Worm (Caenorhabditis elegans) whole organism, L2 larva: ENCODE results near the gene Y47D7A.18.
A peak's percentile ranks its signal among the peaks of the same experiment; 100 is the strongest.

Experiments used
- C34F6.9 ChIP-seq: fragments of 150-350 bp; optimal IDR thresholded peaks from 2 replicates; lab custom pipeline; 2014; ENCODE audit warnings: missing biosample characterization, missing genetic modification characterization
- F13H6.1 ChIP-seq: sonication (generic microtip); optimal IDR thresholded peaks from 2 replicates; lab custom pipeline; 2016; ENCODE audit warnings: missing genetic modification characterization, missing compliant biosample characterization
- R02D3.7 ChIP-seq: fragments of 150-350 bp; optimal IDR thresholded peaks from 2 replicates; lab custom pipeline; 2014; ENCODE audit warnings: missing biosample characterization, missing genetic modification characterization
- ZK546.5 ChIP-seq: sonication (generic microtip); optimal IDR thresholded peaks from 2 replicates; lab custom pipeline; 2017; ENCODE audit warnings: missing biosample characterization, missing genetic modification characterization
- alr-1 ChIP-seq: fragments of 150-350 bp; optimal IDR thresholded peaks from 2 replicates; lab custom pipeline; 2014; ENCODE audit warnings: missing biosample characterization, missing genetic modification characterization
- aly-2 ChIP-seq: fragments of 150-350 bp; optimal IDR thresholded peaks from 2 replicates; lab custom pipeline; 2014; ENCODE audit warnings: missing biosample characterization, missing genetic modification characterization
- blmp-1 ChIP-seq: sonication (generic microtip); optimal IDR thresholded peaks from 2 replicates; lab custom pipeline; 2017; ENCODE audit warnings: missing genetic modification characterization, mild to moderate bottlenecking, missing compliant biosample characterization, antibody characterized with exemption, moderate library complexity; ENCODE audit not compliant: insufficient read depth
- ceh-16 ChIP-seq: fragments of 150-350 bp; optimal IDR thresholded peaks from 2 replicates; lab custom pipeline; 2014; ENCODE audit warnings: missing biosample characterization, missing genetic modification characterization
- ceh-82 ChIP-seq: fragments of 150-350 bp; optimal IDR thresholded peaks from 2 replicates; lab custom pipeline; 2014; ENCODE audit warnings: missing biosample characterization, missing genetic modification characterization
- crh-2 ChIP-seq: sonication (generic microtip); optimal IDR thresholded peaks from 2 replicates; lab custom pipeline; 2017; ENCODE audit warnings: missing biosample characterization, missing genetic modification characterization
- dmd-4 ChIP-seq: sonication (generic microtip); optimal IDR thresholded peaks from 2 replicates; lab custom pipeline; 2017; ENCODE audit warnings: missing biosample characterization, missing genetic modification characterization
- egl-27 ChIP-seq: sonication (generic microtip); optimal IDR thresholded peaks from 3 replicates; lab custom pipeline; 2017; ENCODE audit warnings: missing biosample characterization, missing genetic modification reagents, missing genetic modification characterization
- elt-1 ChIP-seq: fragments of 150-350 bp; optimal IDR thresholded peaks from 2 replicates; lab custom pipeline; 2014; ENCODE audit warnings: missing biosample characterization, missing genetic modification characterization
- elt-3 ChIP-seq: sonication (generic microtip); optimal IDR thresholded peaks from 2 replicates; lab custom pipeline; 2017; ENCODE audit warnings: missing biosample characterization, missing genetic modification characterization
- fos-1 ChIP-seq: fragments of 150-350 bp; optimal IDR thresholded peaks from 2 replicates; lab custom pipeline; 2014; ENCODE audit warnings: missing biosample characterization, missing genetic modification characterization
- gmeb-1 ChIP-seq: fragments of 150-350 bp; optimal IDR thresholded peaks from 2 replicates; lab custom pipeline; 2014; ENCODE audit warnings: missing biosample characterization, missing genetic modification characterization
- lin-13 ChIP-seq: fragments of 150-350 bp; optimal IDR thresholded peaks from 2 replicates; lab custom pipeline; 2014; ENCODE audit warnings: missing biosample characterization, missing genetic modification reagents, missing genetic modification characterization
- lin-39 ChIP-seq: fragments of 150-350 bp; optimal IDR thresholded peaks from 2 replicates; lab custom pipeline; 2014; ENCODE audit warnings: missing biosample characterization, missing genetic modification reagents, missing genetic modification characterization
- lsy-2 ChIP-seq, 2 experiments: fragments of 150-350 bp in 1 of 2; sonication (generic microtip) in 1 of 2; optimal IDR thresholded peaks; 2 replicates each; lab custom pipeline; 2014 to 2017; ENCODE audit warnings: missing biosample characterization in 2 of 2, missing genetic modification characterization in 2 of 2
- mab-5 ChIP-seq: fragments of 150-350 bp; optimal IDR thresholded peaks from 2 replicates; lab custom pipeline; 2014; ENCODE audit warnings: missing biosample characterization, missing genetic modification characterization
- mdl-1 ChIP-seq, 2 experiments: fragments of 150-350 bp in 1 of 2; sonication (generic microtip) in 1 of 2; optimal IDR thresholded peaks; 2 replicates each; lab custom pipeline; 2017; ENCODE audit warnings: missing biosample characterization in 2 of 2, missing genetic modification characterization in 2 of 2
- nhr-10 ChIP-seq: sonication (generic microtip); optimal IDR thresholded peaks from 2 replicates; lab custom pipeline; 2017; ENCODE audit warnings: missing biosample characterization, missing genetic modification characterization
- nhr-21 ChIP-seq: fragments of 150-350 bp; optimal IDR thresholded peaks from 2 replicates; lab custom pipeline; 2014; ENCODE audit warnings: missing biosample characterization, missing genetic modification characterization
- nhr-237 ChIP-seq: fragments of 150-350 bp; optimal IDR thresholded peaks from 2 replicates; lab custom pipeline; 2014; ENCODE audit warnings: missing biosample characterization, missing genetic modification characterization
- nhr-25 ChIP-seq: fragments of 150-350 bp; sonication (generic microtip); optimal IDR thresholded peaks from 3 replicates; lab custom pipeline; 2014; ENCODE audit warnings: missing biosample characterization, missing genetic modification characterization
- nhr-6 ChIP-seq: fragments of 150-350 bp; optimal IDR thresholded peaks from 2 replicates; lab custom pipeline; 2014; ENCODE audit warnings: missing biosample characterization, missing genetic modification characterization
- nhr-77 ChIP-seq: fragments of 150-350 bp; optimal IDR thresholded peaks from 2 replicates; lab custom pipeline; 2014; ENCODE audit warnings: missing biosample characterization, missing genetic modification characterization
- peb-1 ChIP-seq: fragments of 150-350 bp; optimal IDR thresholded peaks from 2 replicates; lab custom pipeline; 2014; ENCODE audit warnings: missing biosample characterization, missing genetic modification characterization
- sem-4 ChIP-seq: fragments of 150-350 bp; optimal IDR thresholded peaks from 2 replicates; lab custom pipeline; 2014; ENCODE audit warnings: missing biosample characterization, missing genetic modification reagents, missing genetic modification characterization
- skn-1 ChIP-seq: sonication (generic microtip); optimal IDR thresholded peaks from 2 replicates; lab custom pipeline; 2017; ENCODE audit warnings: missing biosample characterization, missing genetic modification characterization
- sma-3 ChIP-seq: sonication (generic microtip); optimal IDR thresholded peaks from 2 replicates; lab custom pipeline; 2016; ENCODE audit warnings: missing genetic modification reagents, missing genetic modification characterization, missing compliant biosample characterization
- snpc-4 ChIP-seq: fragments of 150-350 bp; optimal IDR thresholded peaks from 2 replicates; lab custom pipeline; 2014; ENCODE audit warnings: missing biosample characterization, missing genetic modification characterization
- unc-39 ChIP-seq: fragments of 150-350 bp; optimal IDR thresholded peaks from 2 replicates; lab custom pipeline; 2014; ENCODE audit warnings: missing biosample characterization, missing genetic modification characterization
- unc-62 ChIP-seq: fragments of 150-350 bp; optimal IDR thresholded peaks from 2 replicates; lab custom pipeline; 2014; ENCODE audit warnings: missing biosample characterization, missing genetic modification reagents, missing genetic modification characterization
- ztf-1 ChIP-seq: fragments of 200-800 bp; sonication (Bioruptor generic); conservative IDR thresholded peaks from 2 replicates; pipeline ENCODE4 v1.3.6; 2022; ENCODE audit warnings: missing genetic modification characterization, missing compliant biosample characterization
- ztf-11 ChIP-seq: sonication (generic microtip); optimal IDR thresholded peaks from 2 replicates; lab custom pipeline; 2017; ENCODE audit warnings: missing biosample characterization, missing genetic modification characterization

The Y47D7A.18 gene

ce11 chrV:4382298-4382697, 34.3 kb downstream of the Y47D7A.18 start, which contains the start of gene F13A2.1:
TSS of gene F13A2.1 (minus strand) at chrV:4382398.
- TF ChIP-seq ztf-11 (tag; lab: Kevin White, UChicago): no peak
- no peak for TF ChIP-seq nhr-25 (tag; lab: Kevin White, UChicago)
- no peak for TF ChIP-seq peb-1

ce11 chrV:4377622-4378021, 39.0 kb downstream of the Y47D7A.18 start, which contains the start of gene F32D1.8:
TSS of gene F32D1.8 (minus strand) at chrV:4377722.
- no peak for TF ChIP-seq blmp-1
- TF ChIP-seq nhr-6 (tag; lab: Kevin White, UChicago): no peak
- TF ChIP-seq nhr-25 (tag; lab: Kevin White, UChicago): no peak
- TF ChIP-seq sma-3 (GFP tag; lab: Kevin White, UChicago): no peak
- no peak for TF ChIP-seq lsy-2 (tag; optimal IDR thresholded peaks at IDR 0.05; lab: Kevin White, UChicago)
- no peak for TF ChIP-seq nhr-237 (tag; lab: Kevin White, UChicago)
- TF ChIP-seq unc-62: no peak
- no peak for TF ChIP-seq nhr-77 (tag; lab: Kevin White, UChicago)
- TF ChIP-seq lin-13: no peak
- TF ChIP-seq, all 48 proteins: peak for 0

- TF ChIP-seq elt-1 (no peak), ztf-11 (tag; lab: Kevin White, UChicago) (no peak), ceh-82 (tag; lab: Kevin White, UChicago) (no peak), lsy-2 (tag; optimal IDR thresholded peaks at IDR 0.05; lab: Kevin White, UChicago) (no peak), sma-3 (GFP tag; lab: Kevin White, UChicago) (no peak), blmp-1 (no peak), snpc-4 (no peak), sem-4 (tag; lab: Kevin White, UChicago) (no peak), egl-27 (tag; lab: Kevin White, UChicago) (no peak), nhr-10 (tag; lab: Kevin White, UChicago) (no peak), mdl-1 (tag; optimal IDR thresholded peaks at IDR 0.05; lab: Kevin White, UChicago) (no peak), unc-39 (tag; lab: Kevin White, UChicago) (no peak)
These were observed 40.6 kb downstream of the Y47D7A.18 start, which contains the start of gene F32D1.7 for ce11 chrV:4375807-4376564. TSS of gene F32D1.7 (minus strand) at chrV:4376173.

DNA sequence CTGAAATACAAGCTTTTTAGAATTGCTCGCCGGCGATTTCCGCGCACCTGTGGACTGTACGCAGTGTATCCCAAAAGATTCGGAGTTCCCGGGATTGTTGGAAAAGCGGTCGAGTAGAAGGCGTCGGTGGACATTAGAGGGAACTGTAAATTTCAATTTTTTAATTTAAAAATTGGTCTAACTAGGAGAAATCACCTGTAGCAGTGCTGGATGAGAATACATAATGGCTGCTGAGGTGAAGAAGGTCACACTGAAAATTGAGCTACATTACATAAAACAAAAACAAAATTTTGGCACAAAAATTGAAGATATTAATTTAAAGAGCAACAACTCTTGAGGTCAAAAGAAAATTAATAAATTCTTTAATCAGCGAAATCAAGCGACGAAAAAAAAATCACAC, 42.0 kb downstream of the Y47D7A.18 start, which contains the start of gene neg-1:
Gene neg-1, minus strand, starts transcription at position 250 of the 400 bp plus-strand sequence.
- TF ChIP-seq ceh-16 (tag; lab: Kevin White, UChicago): no peak
- TF ChIP-seq sma-3 (GFP tag; lab: Kevin White, UChicago): no peak
- no peak for TF ChIP-seq lin-39
- TF ChIP-seq mdl-1 (tag; optimal IDR thresholded peaks at IDR 0.05; lab: Kevin White, UChicago): no peak
- no peak for TF ChIP-seq unc-62
- TF ChIP-seq snpc-4: no peak
- TF ChIP-seq nhr-237 (tag; lab: Kevin White, UChicago): no peak
- no peak for TF ChIP-seq lin-13
- no peak for TF ChIP-seq dmd-4 (tag; lab: Kevin White, UChicago)
- TF ChIP-seq blmp-1: no peak
- no peak for TF ChIP-seq nhr-21 (tag; lab: Kevin White, UChicago)

DNA sequence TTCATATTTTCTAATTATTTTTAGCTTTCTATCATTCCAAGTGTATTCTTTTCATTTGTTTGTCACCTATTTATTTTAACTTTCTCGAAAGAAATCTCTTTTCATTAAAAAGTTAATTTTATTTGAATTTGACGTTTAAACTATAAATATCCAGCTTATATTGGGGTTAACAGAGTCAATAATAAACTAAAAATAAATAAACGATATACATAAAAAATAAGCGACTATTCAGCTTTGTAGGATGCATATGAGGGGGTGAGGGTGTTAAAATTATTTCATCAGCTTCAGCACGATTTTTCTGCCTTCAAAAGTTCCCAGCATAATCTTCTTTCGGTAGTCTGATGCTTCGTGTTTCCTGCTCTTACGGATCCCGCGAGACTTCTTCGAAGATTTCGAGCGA, 43.0 kb downstream of the Y47D7A.18 start:
- TF ChIP-seq C34F6.9 (tag; lab: Kevin White, UChicago): no peak
- no peak for TF ChIP-seq dmd-4 (tag; lab: Kevin White, UChicago)
- no peak for TF ChIP-seq aly-2 (tag; lab: Kevin White, UChicago)
- TF ChIP-seq, all 48 proteins: peak for 0

DNA sequence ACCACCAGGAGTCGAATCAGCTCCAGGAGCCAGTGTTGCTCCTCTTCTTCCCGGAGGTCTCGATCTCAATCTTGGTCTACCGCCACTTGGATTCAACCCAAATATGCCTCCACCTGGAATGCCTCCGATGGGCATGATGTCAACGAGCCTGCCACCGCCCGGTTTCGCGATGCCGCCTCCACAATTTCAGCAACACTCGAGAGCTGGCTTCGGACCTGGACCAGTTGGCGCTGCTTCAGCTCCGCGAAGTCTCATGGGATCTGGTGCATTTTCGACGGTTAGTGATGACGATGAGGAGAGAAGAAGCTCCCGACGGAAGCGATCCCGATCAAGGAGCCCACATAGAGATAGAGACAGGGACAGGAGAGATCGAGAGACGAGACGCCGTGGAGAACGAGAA, 43.6 kb downstream of the Y47D7A.18 start:
- TF ChIP-seq nhr-21 (tag; lab: Kevin White, UChicago): no peak

DNA sequence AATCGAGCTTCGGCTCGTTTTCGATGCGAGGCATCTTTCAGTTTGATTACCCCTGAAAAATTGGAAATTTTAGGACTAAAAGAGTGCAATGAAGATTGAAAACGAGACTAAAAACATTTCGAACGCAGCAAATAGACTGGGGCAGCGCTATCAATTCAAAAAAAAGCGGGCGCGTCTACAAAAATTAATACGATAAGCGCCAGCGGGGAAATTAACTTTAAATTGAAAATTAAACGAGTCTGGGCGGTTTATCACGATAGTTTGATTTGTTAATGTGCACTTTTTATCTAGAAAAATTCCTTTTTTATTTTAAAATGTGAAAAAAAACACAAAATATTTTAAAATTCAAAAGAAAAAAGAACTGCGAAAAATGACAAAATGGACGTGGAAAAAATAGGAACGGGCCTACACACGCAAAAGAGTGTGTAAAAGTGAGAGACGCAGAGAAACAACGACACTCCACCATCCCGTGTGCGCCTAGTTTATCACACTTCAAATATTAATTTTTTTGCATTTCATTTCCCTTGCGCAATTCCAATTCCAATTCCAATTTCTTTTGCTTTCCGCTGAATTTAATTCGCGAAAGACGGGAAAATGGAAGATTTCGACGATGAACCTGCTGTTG, 45.2 kb downstream of the Y47D7A.18 start, which contains the start of the genes gmpr-1 and fipp-1:
Gene gmpr-1, minus strand, starts transcription at position 75 of the 625 bp plus-strand sequence.
Gene fipp-1, plus strand, starts transcription at position 499 of the 625 bp plus-strand sequence.
- TF ChIP-seq C34F6.9 (tag; lab: Kevin White, UChicago): peak; percentile 60
- TF ChIP-seq R02D3.7 (tag; lab: Kevin White, UChicago): no peak
- no peak for TF ChIP-seq fos-1 (tag; lab: Kevin White, UChicago)
- no peak for TF ChIP-seq peb-1
- peak; percentile 39 for TF ChIP-seq mab-5
- TF ChIP-seq lsy-2 (tag; optimal IDR thresholded peaks at IDR 0.05; lab: Kevin White, UChicago): peak; percentile 40 to 77
- peak; percentile 65 for TF ChIP-seq crh-2
- no peak for TF ChIP-seq alr-1 (tag; lab: Kevin White, UChicago)
- TF ChIP-seq skn-1 (tag; lab: Kevin White, UChicago): no peak
- no peak for TF ChIP-seq mdl-1 (tag; optimal IDR thresholded peaks at IDR 0.05; lab: Kevin White, UChicago)
- peak; percentile 40 for TF ChIP-seq F13H6.1 (tag; lab: Kevin White, UChicago)
- TF ChIP-seq ceh-16 (tag; lab: Kevin White, UChicago): no peak
- no peak for TF ChIP-seq ztf-1
- peak; percentile 27 for TF ChIP-seq egl-27 (tag; lab: Kevin White, UChicago)
- no peak for TF ChIP-seq aly-2 (tag; lab: Kevin White, UChicago)
- TF ChIP-seq nhr-6 (tag; lab: Kevin White, UChicago): peak; percentile 27
- TF ChIP-seq elt-3 (tag; lab: Kevin White, UChicago): no peak
- no peak for TF ChIP-seq nhr-21 (tag; lab: Kevin White, UChicago)
- TF ChIP-seq gmeb-1 (tag; lab: Kevin White, UChicago): peak; percentile 73
- TF ChIP-seq ZK546.5 (tag; lab: Kevin White, UChicago): no peak
